Worm (Caenorhabditis elegans) whole organism, L3 larva: Measurements from ENCODE around the gene F26G1.9.

ENCODE experiments used
- ZK546.5 ChIP-seq: sonication (generic microtip); optimal IDR thresholded peaks from 2 replicates; lab custom pipeline; 2017; ENCODE audit warnings: missing biosample characterization, missing genetic modification characterization
- ceh-9 ChIP-seq: sonication (generic microtip); optimal IDR thresholded peaks from 2 replicates; lab custom pipeline; 2018; ENCODE audit warnings: missing biosample characterization, missing genetic modification characterization
- elt-3 ChIP-seq, 3 experiments: fragments of 150-350 bp in 1 of 3; sonication (generic microtip) in 2 of 3; optimal IDR thresholded peaks; 2 replicates in 2 of 3; 4 replicates in 1 of 3; lab custom pipeline; 2014 to 2017; ENCODE audit warnings: missing biosample characterization in 3 of 3, missing genetic modification characterization in 3 of 3
- fkh-10 ChIP-seq: sonication (generic microtip); optimal IDR thresholded peaks from 2 replicates; lab custom pipeline; 2017; ENCODE audit warnings: missing biosample characterization, missing genetic modification reagents, missing genetic modification characterization
- nfya-1 ChIP-seq: sonication (generic microtip); optimal IDR thresholded peaks from 2 replicates; lab custom pipeline; 2017; ENCODE audit warnings: missing genetic modification characterization, mild to moderate bottlenecking, missing compliant biosample characterization, antibody characterized with exemption, moderate library complexity; ENCODE audit not compliant: insufficient read depth
- pqm-1 ChIP-seq: fragments of 150-350 bp; optimal IDR thresholded peaks from 2 replicates; lab custom pipeline; 2017; ENCODE audit warnings: missing biosample characterization, missing genetic modification characterization, inconsistent platforms
- ztf-11 ChIP-seq: fragments of 150-350 bp; optimal IDR thresholded peaks from 2 replicates; lab custom pipeline; 2014; ENCODE audit warnings: missing biosample characterization, missing genetic modification characterization

DNA sequence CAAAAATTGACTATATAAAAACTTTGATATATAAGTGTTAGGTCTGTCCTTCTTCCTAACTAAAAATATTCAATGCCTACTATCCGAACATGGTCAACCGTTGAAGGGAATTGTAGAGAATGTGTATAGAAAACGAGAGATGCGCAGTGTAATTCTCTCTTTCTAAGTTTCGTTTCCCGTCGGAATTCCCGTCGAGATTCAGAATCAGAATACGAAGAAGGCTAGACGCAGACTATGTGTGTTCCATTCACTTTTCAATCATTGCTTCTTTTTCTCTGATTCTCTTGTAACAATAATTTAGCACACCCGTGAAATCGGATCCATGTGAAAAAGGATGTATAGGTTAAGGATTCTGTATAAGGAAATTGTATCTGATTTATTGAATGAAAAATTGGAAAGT, 39.3 kb downstream of the F26G1.9 start:
- TF ChIP-seq ZK546.5 (tag; lab: Kevin White, UChicago) (no peak), elt-3 (tag; optimal IDR thresholded peaks at IDR 0.05; lab: Kevin White, UChicago) (no peak), nfya-1 (tag; lab: Kevin White, UChicago) (no peak), ceh-9 (no peak), ztf-11 (tag; lab: Kevin White, UChicago) (no peak), pqm-1 (no peak), fkh-10 (GFP tag; lab: Kevin White, UChicago) (no peak)
